Worm (Caenorhabditis elegans) whole organism, early embryonic: Measurements from ENCODE around the gene C03B1.1.

ENCODE experiments used
- B0310.2 ChIP-seq: sonication (generic microtip); optimal IDR thresholded peaks from 2 replicates; lab custom pipeline; 2016; ENCODE audit warnings: mild to moderate bottlenecking, missing genetic modification characterization, missing compliant biosample characterization
- aly-1 ChIP-seq: sonication (generic microtip); optimal IDR thresholded peaks from 2 replicates; lab custom pipeline; 2016; ENCODE audit warnings: missing genetic modification characterization, missing compliant biosample characterization
- ama-1 ChIP-seq: fragments of 150-350 bp; optimal IDR thresholded peaks from 2 replicates; lab custom pipeline; 2014
- ceh-36 ChIP-seq: sonication (generic microtip); optimal IDR thresholded peaks from 2 replicates; lab custom pipeline; 2016; ENCODE audit warnings: missing genetic modification characterization, inconsistent platforms, missing compliant biosample characterization
- flt-1 ChIP-seq: fragments of 200-800 bp; sonication (Bioruptor generic); IDR thresholded peaks from 2 replicates; pipeline ENCODE4 v1.3.6; 2022; ENCODE audit warnings: missing genetic modification characterization, missing compliant biosample characterization
- hmbx-1 ChIP-seq: sonication (generic microtip); optimal IDR thresholded peaks from 2 replicates; lab custom pipeline; 2016; ENCODE audit warnings: mild to moderate bottlenecking, missing genetic modification characterization, missing compliant biosample characterization
- hmg-4 ChIP-seq: fragments of 200-800 bp; sonication (Bioruptor generic); optimal IDR thresholded peaks from 2 replicates; lab custom pipeline; 2018; ENCODE audit warnings: mild to moderate bottlenecking, missing genetic modification characterization, missing compliant biosample characterization
- sea-1 ChIP-seq: fragments of 200-800 bp; sonication (Bioruptor generic); conservative IDR thresholded peaks from 2 replicates; pipeline ENCODE4 v1.3.6; 2022; ENCODE audit warnings: missing genetic modification characterization, missing compliant biosample characterization
- tbx-37 ChIP-seq: fragments of 200-800 bp; sonication (Bioruptor generic); conservative IDR thresholded peaks from 2 replicates; pipeline ENCODE4 v1.3.6; 2022; ENCODE audit warnings: missing genetic modification reagents, missing genetic modification characterization, missing compliant biosample characterization
- tra-4 ChIP-seq: sonication (generic microtip); optimal IDR thresholded peaks from 2 replicates; lab custom pipeline; 2017; ENCODE audit warnings: missing genetic modification characterization, missing compliant biosample characterization

ce11 chrX:6347013-6347412 is 27.5 kb upstream of the C03B1.1 start, which contains the start of gene C03B1.9:
- TF ChIP-seq ama-1 (lab: Kevin White, UChicago) (no peak), tbx-37 (GFP tag; lab: Robert Waterston, UW) (no peak), sea-1 (GFP tag; lab: Robert Waterston, UW) (no peak), aly-1 (tag; lab: Kevin White, UChicago) (no peak), ceh-36 (tag; lab: Kevin White, UChicago) (no peak), tra-4 (tag; lab: Kevin White, UChicago) (no peak), B0310.2 (tag; lab: Kevin White, UChicago) (no peak), flt-1 (GFP tag; lab: Robert Waterston, UW) (no peak), hmbx-1 (tag; lab: Kevin White, UChicago) (no peak), hmg-4 (GFP tag; lab: Kevin White, UChicago) (no peak)
